Worm (Caenorhabditis elegans) whole organism, young adult: Measurements from ENCODE around the gene fbxa-163.
A peak's percentile ranks its signal among the peaks of the same experiment; 100 is the strongest.

Experiments
- F33H1.4 ChIP-seq: fragments of 200-800 bp; sonication (Bioruptor generic); IDR thresholded peaks from 2 replicates; pipeline ENCODE4 v1.3.6; 2022; ENCODE audit warnings: missing genetic modification reagents, missing genetic modification characterization, missing compliant biosample characterization
- F39B2.1 ChIP-seq: fragments of 200-800 bp; sonication (Bioruptor generic); IDR thresholded peaks from 2 replicates; pipeline ENCODE4 v1.3.6; 2022; ENCODE audit warnings: missing genetic modification reagents, missing genetic modification characterization, missing compliant biosample characterization
- F49E8.2 ChIP-seq: sonication (generic microtip); optimal IDR thresholded peaks from 3 replicates; lab custom pipeline; 2017; ENCODE audit warnings: missing genetic modification characterization, mild to moderate bottlenecking, missing compliant biosample characterization, antibody characterized with exemption, moderate library complexity; ENCODE audit not compliant: insufficient read depth
- F52B5.7 ChIP-seq: sonication (generic microtip); optimal IDR thresholded peaks from 2 replicates; lab custom pipeline; 2016; ENCODE audit warnings: mild to moderate bottlenecking, missing genetic modification characterization, missing compliant biosample characterization
- T07F8.4 ChIP-seq: sonication (generic microtip); optimal IDR thresholded peaks from 2 replicates; lab custom pipeline; 2016; ENCODE audit warnings: mild to moderate bottlenecking, missing genetic modification characterization, moderate library complexity, missing compliant biosample characterization
- Y79H2A.3 ChIP-seq: fragments of 200-800 bp; sonication (Bioruptor generic); conservative IDR thresholded peaks from 2 replicates; pipeline ENCODE4 v1.3.6; 2022; ENCODE audit warnings: missing genetic modification reagents, missing genetic modification characterization, missing compliant biosample characterization
- aptf-2 ChIP-seq: fragments of 200-800 bp; sonication (Bioruptor generic); conservative IDR thresholded peaks from 2 replicates; pipeline ENCODE4 v1.3.6; 2022; ENCODE audit warnings: missing genetic modification reagents, missing genetic modification characterization, missing compliant biosample characterization
- aptf-3 ChIP-seq: fragments of 200-800 bp; sonication (Bioruptor generic); IDR thresholded peaks from 2 replicates; pipeline ENCODE4 v1.3.6; 2022; ENCODE audit warnings: missing genetic modification characterization, missing compliant biosample characterization
- atf-7 ChIP-seq: sonication (generic microtip); optimal IDR thresholded peaks from 2 replicates; lab custom pipeline; 2017; ENCODE audit warnings: mild to moderate bottlenecking, missing genetic modification characterization, missing compliant biosample characterization
- attf-3 ChIP-seq: fragments of 200-800 bp; sonication (Bioruptor generic); conservative IDR thresholded peaks from 2 replicates; pipeline ENCODE4 v1.3.6; 2022; ENCODE audit warnings: missing genetic modification reagents, missing genetic modification characterization, missing compliant biosample characterization
- attf-5 ChIP-seq: fragments of 200-800 bp; sonication (Bioruptor generic); optimal IDR thresholded peaks from 2 replicates; lab custom pipeline; 2018; ENCODE audit warnings: mild to moderate bottlenecking, missing genetic modification characterization, missing compliant biosample characterization
- bed-2 ChIP-seq: fragments of 200-800 bp; sonication (Bioruptor generic); IDR thresholded peaks from 2 replicates; pipeline ENCODE4 v1.3.6; 2022; ENCODE audit warnings: missing genetic modification reagents, missing genetic modification characterization, missing compliant biosample characterization
- ccch-3 ChIP-seq: fragments of 200-800 bp; sonication (Bioruptor generic); optimal IDR thresholded peaks from 2 replicates; lab custom pipeline; 2018; ENCODE audit warnings: mild to moderate bottlenecking, missing genetic modification characterization, missing compliant biosample characterization
- ceh-79 ChIP-seq: sonication (generic microtip); optimal IDR thresholded peaks from 2 replicates; lab custom pipeline; 2017; ENCODE audit warnings: mild to moderate bottlenecking, missing genetic modification characterization, missing compliant biosample characterization
- chd-7 ChIP-seq: sonication (generic microtip); optimal IDR thresholded peaks from 2 replicates; lab custom pipeline; 2016; ENCODE audit warnings: mild to moderate bottlenecking, missing genetic modification characterization, moderate library complexity, missing compliant biosample characterization
- dox-1 ChIP-seq: fragments of 200-800 bp; sonication (Bioruptor generic); IDR thresholded peaks from 2 replicates; pipeline ENCODE4 v1.3.6; 2022; ENCODE audit warnings: missing genetic modification reagents, missing genetic modification characterization, missing compliant biosample characterization
- dpl-1 ChIP-seq: fragments of 150-350 bp; optimal IDR thresholded peaks from 2 replicates; lab custom pipeline; 2014; ENCODE audit warnings: missing biosample characterization, missing genetic modification reagents, missing genetic modification characterization
- egl-44 ChIP-seq: fragments of 200-800 bp; sonication (Bioruptor generic); IDR thresholded peaks from 2 replicates; pipeline ENCODE4 v1.3.6; 2022; ENCODE audit warnings: missing genetic modification reagents, missing genetic modification characterization, missing compliant biosample characterization
- ekl-4 ChIP-seq: fragments of 200-800 bp; sonication (Bioruptor generic); IDR thresholded peaks from 2 replicates; pipeline ENCODE4 v1.3.6; 2022; ENCODE audit warnings: missing genetic modification reagents, missing genetic modification characterization, missing compliant biosample characterization
- him-1 ChIP-seq: sonication (generic microtip); optimal IDR thresholded peaks from 2 replicates; lab custom pipeline; 2016; ENCODE audit warnings: missing genotype, missing genetic modification reagents, missing genetic modification characterization, missing compliant biosample characterization
- hlh-12 ChIP-seq: sonication (generic microtip); optimal IDR thresholded peaks from 2 replicates; lab custom pipeline; 2016; ENCODE audit warnings: missing genetic modification characterization, missing compliant biosample characterization
- hmg-20 ChIP-seq: fragments of 200-800 bp; sonication (Bioruptor generic); IDR thresholded peaks from 2 replicates; pipeline ENCODE4 v1.3.6; 2022; ENCODE audit warnings: missing genetic modification reagents, missing genetic modification characterization, missing compliant biosample characterization
- let-526 ChIP-seq: fragments of 200-800 bp; sonication (Bioruptor generic); IDR thresholded peaks from 2 replicates; pipeline ENCODE4 v1.3.6; 2022; ENCODE audit warnings: missing genetic modification reagents, missing genetic modification characterization, missing compliant biosample characterization
- lin-40 ChIP-seq: sonication (generic microtip); optimal IDR thresholded peaks from 2 replicates; lab custom pipeline; 2016; ENCODE audit warnings: missing genetic modification characterization, mild to moderate bottlenecking, missing compliant biosample characterization, missing genotype, missing genetic modification reagents
- madf-10 ChIP-seq: sonication (generic microtip); optimal IDR thresholded peaks from 2 replicates; lab custom pipeline; 2016; ENCODE audit warnings: mild to moderate bottlenecking, missing genetic modification characterization, missing compliant biosample characterization
- madf-3 ChIP-seq: fragments of 200-800 bp; sonication (Bioruptor generic); IDR thresholded peaks from 2 replicates; pipeline ENCODE4 v1.3.6; 2022; ENCODE audit warnings: missing genetic modification reagents, missing genetic modification characterization, missing compliant biosample characterization
- madf-8 ChIP-seq: fragments of 200-800 bp; sonication (Bioruptor generic); conservative IDR thresholded peaks from 2 replicates; pipeline ENCODE4 v1.3.6; 2022; ENCODE audit warnings: missing genetic modification reagents, missing genetic modification characterization, missing compliant biosample characterization
- nfya-2 ChIP-seq: fragments of 200-800 bp; sonication (Bioruptor generic); IDR thresholded peaks from 2 replicates; pipeline ENCODE4 v1.3.6; 2022; ENCODE audit warnings: missing genetic modification reagents, missing genetic modification characterization, missing compliant biosample characterization
- nhr-179 ChIP-seq: sonication (generic microtip); optimal IDR thresholded peaks from 2 replicates; lab custom pipeline; 2016; ENCODE audit warnings: mild to moderate bottlenecking, missing genetic modification characterization, missing compliant biosample characterization
- nhr-80 ChIP-seq: sonication (generic microtip); optimal IDR thresholded peaks from 2 replicates; lab custom pipeline; 2016; ENCODE audit warnings: missing genetic modification characterization, missing compliant biosample characterization
- repo-1 ChIP-seq: sonication (generic microtip); optimal IDR thresholded peaks from 2 replicates; lab custom pipeline; 2017; ENCODE audit warnings: mild to moderate bottlenecking, missing genetic modification characterization, missing compliant biosample characterization
- snpc-1.1 ChIP-seq: sonication (generic microtip); optimal IDR thresholded peaks from 2 replicates; lab custom pipeline; 2017; ENCODE audit warnings: missing genetic modification characterization, mild to moderate bottlenecking, missing compliant biosample characterization, antibody characterized with exemption, moderate library complexity, missing genotype, missing genetic modification reagents; ENCODE audit not compliant: insufficient read depth
- snpc-3.4 ChIP-seq: sonication (generic microtip); optimal IDR thresholded peaks from 2 replicates; lab custom pipeline; 2017; ENCODE audit warnings: missing genetic modification characterization, mild to moderate bottlenecking, missing compliant biosample characterization, antibody characterized with exemption, moderate library complexity, missing genotype, missing genetic modification reagents
- snpc-4 ChIP-seq, 5 experiments: fragments of 150-350 bp in 1 of 5; sonication (generic microtip) in 4 of 5; optimal IDR thresholded peaks; 2 replicates each; lab custom pipeline; 2014 to 2018; ENCODE audit warnings: missing genetic modification characterization in 5 of 5, missing biosample characterization in 3 of 5, antibody characterized with exemption in 2 of 5, mild to moderate bottlenecking in 2 of 5, missing compliant biosample characterization in 2 of 5, missing genotype in 2 of 5, moderate library complexity in 2 of 5, missing genetic modification reagents in 1 of 5
- tlf-1 ChIP-seq: fragments of 200-800 bp; sonication (Bioruptor generic); optimal IDR thresholded peaks from 2 replicates; lab custom pipeline; 2018; ENCODE audit warnings: mild to moderate bottlenecking, missing genetic modification characterization, missing compliant biosample characterization
- unc-62 ChIP-seq: fragments of 150-350 bp; optimal IDR thresholded peaks from 2 replicates; lab custom pipeline; 2014; ENCODE audit warnings: missing biosample characterization, missing genetic modification reagents, missing genetic modification characterization
- ztf-18 ChIP-seq: sonication (generic microtip); optimal IDR thresholded peaks from 2 replicates; lab custom pipeline; 2016; ENCODE audit warnings: missing genotype, mild to moderate bottlenecking, missing genetic modification characterization, missing compliant biosample characterization
- ztf-28 ChIP-seq: fragments of 200-800 bp; sonication (Bioruptor generic); IDR thresholded peaks from 2 replicates; pipeline ENCODE4 v1.3.6; 2022; ENCODE audit warnings: missing genetic modification reagents, missing genetic modification characterization, missing compliant biosample characterization

Gene fbxa-163

ce11 chrII:1576772-1577171 lies 33.8 kb downstream of the fbxa-163 start:
- TF ChIP-seq ccch-3 (no peak), let-526 (GFP tag; lab: Robert Waterston, UW) (no peak), nhr-80 (tag; lab: Kevin White, UChicago) (peak; percentile 72), ztf-18 (tag; lab: Kevin White, UChicago) (no peak), F39B2.1 (GFP tag; lab: Robert Waterston, UW) (no peak), aptf-2 (GFP tag; lab: Robert Waterston, UW) (no peak), attf-3 (GFP tag; lab: Robert Waterston, UW) (no peak), hmg-20 (GFP tag; lab: Robert Waterston, UW) (no peak), attf-5 (GFP tag; lab: Kevin White, UChicago) (no peak), snpc-4 (GFP tag; optimal IDR thresholded peaks at IDR 0.05; lab: Kevin White, UChicago) (no peak), snpc-4 (tag; optimal IDR thresholded peaks at IDR 0.05; lab: Kevin White, UChicago) (no peak), repo-1 (tag; lab: Kevin White, UChicago) (no peak), madf-3 (no peak), bed-2 (GFP tag; lab: Robert Waterston, UW) (no peak), aptf-3 (GFP tag; lab: Robert Waterston, UW) (no peak), madf-8 (no peak), dox-1 (GFP tag; lab: Robert Waterston, UW) (peak; percentile 38; the same call in 1 of the 2 replicates)
- TF ChIP-seq, all 124 proteins: peak for 2

DNA sequence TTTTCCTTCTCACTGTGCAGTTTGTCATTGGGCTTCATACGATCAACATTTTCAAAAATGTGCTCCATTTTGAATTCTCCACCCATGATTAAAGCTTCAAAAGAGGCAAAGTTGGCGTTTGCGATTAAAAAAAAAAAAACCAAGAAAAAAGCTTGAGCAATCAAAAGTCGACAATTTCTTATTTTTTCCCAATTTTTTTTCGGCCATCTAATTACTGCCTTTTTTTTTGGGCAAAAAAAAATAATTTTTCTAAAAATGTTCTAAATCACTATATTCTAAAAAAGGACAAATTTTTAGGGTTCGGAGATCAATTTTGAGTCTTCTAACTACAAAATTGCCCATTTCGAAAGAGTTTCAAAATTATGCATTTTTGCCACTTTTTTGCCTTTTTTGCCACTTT lies 34.5 kb downstream of the fbxa-163 start, which contains the start of gene K05F6.10:
Gene K05F6.10 (minus strand): TSS at position 101 of the 400 bp plus-strand sequence.
- TF ChIP-seq him-1 (tag; lab: Kevin White, UChicago), result no peak
- no peak for TF ChIP-seq unc-62
- TF ChIP-seq snpc-3.4 (tag; lab: Kevin White, UChicago), result no peak
- TF ChIP-seq F52B5.7 (tag; lab: Kevin White, UChicago), result no peak
- TF ChIP-seq madf-10 (tag; lab: Kevin White, UChicago), result no peak
- no peak for TF ChIP-seq lin-40 (tag; lab: Kevin White, UChicago)
- TF ChIP-seq snpc-1.1, result no peak
- no peak for TF ChIP-seq F39B2.1 (GFP tag; lab: Robert Waterston, UW)
- no peak for TF ChIP-seq egl-44 (GFP tag; lab: Robert Waterston, UW)
- no peak for TF ChIP-seq ekl-4 (GFP tag; lab: Robert Waterston, UW)
- TF ChIP-seq nhr-179, result no peak
- no peak for TF ChIP-seq F33H1.4 (GFP tag; lab: Robert Waterston, UW)
- TF ChIP-seq, all 124 proteins: peak for 0

ce11 chrII:1571032-1571431 lies 39.5 kb downstream of the fbxa-163 start, which contains the start of gene fbxb-46:
TSS of gene fbxb-46 (minus strand) at chrII:1571132.
- no peak for TF ChIP-seq madf-10 (tag; lab: Kevin White, UChicago)
- TF ChIP-seq nfya-2 (GFP tag; lab: Robert Waterston, UW), result no peak
- no peak for TF ChIP-seq atf-7 (tag; lab: Kevin White, UChicago)
- no peak for TF ChIP-seq ceh-79 (tag; lab: Kevin White, UChicago)
- no peak for TF ChIP-seq hlh-12 (tag; lab: Kevin White, UChicago)
- no peak for TF ChIP-seq ztf-28 (GFP tag; lab: Robert Waterston, UW)
- no peak for TF ChIP-seq Y79H2A.3 (GFP tag; lab: Robert Waterston, UW)
- TF ChIP-seq chd-7 (tag; lab: Kevin White, UChicago), result no peak
- no peak for TF ChIP-seq T07F8.4 (tag; lab: Kevin White, UChicago)
- TF ChIP-seq tlf-1 (GFP tag; lab: Kevin White, UChicago), result no peak
- TF ChIP-seq dpl-1 (GFP tag; lab: Kevin White, UChicago), result no peak
- TF ChIP-seq F49E8.2 (tag; lab: Kevin White, UChicago), result no peak
